Fruit fly (Drosophila melanogaster): ENCODE measurements around the gene Ca-beta.

Ca-beta gene

dm6 chr2L:11199068-11199467 is 4.3 kb downstream of the Ca-beta start (continued):
- TF ChIP-seq Hr78 (GFP tag; optimal IDR thresholded peaks at IDR 0.05) (no peak), mam (GFP tag; optimal IDR thresholded peaks at IDR 0.05) (no peak), tna (GFP tag; IDR thresholded peaks at IDR 0.05; ENCODE audit: partially characterized antibody) (no peak), Vsx1 (GFP tag; optimal IDR thresholded peaks at IDR 0.05) (peak; percentile 42), Xrp1 (GFP tag; IDR thresholded peaks at IDR 0.05) (peak; percentile 23; the same call in 1 of the 2 replicates), Bteb2 (GFP tag; optimal IDR thresholded peaks at IDR 0.05) (peak; percentile 51), CG30403 (GFP tag; optimal IDR thresholded peaks at IDR 0.05) (peak; percentile 65), CG9727 (GFP tag; optimal IDR thresholded peaks at IDR 0.05) (peak; percentile 29), HLHmδ (GFP tag; optimal IDR thresholded peaks at IDR 0.05) (no peak), br (optimal IDR thresholded peaks at IDR 0.05) (no peak), lov (optimal IDR thresholded peaks at IDR 0.05) (no peak), lov (GFP tag; IDR thresholded peaks at IDR 0.05) (no peak), dan (GFP tag; IDR thresholded peaks at IDR 0.05) (no peak), h (optimal IDR thresholded peaks at IDR 0.05) (no peak), Chrac-16 (GFP tag; optimal IDR thresholded peaks at IDR 0.05) (peak; percentile 46), CG2120 (GFP tag; optimal IDR thresholded peaks at IDR 0.05) (peak; percentile 88), pan (optimal IDR thresholded peaks at IDR 0.05) (no peak), pan (GFP tag; optimal IDR thresholded peaks at IDR 0.05 in 1 of 2, IDR thresholded peaks at IDR 0.05 in 1 of 2) (peak in 1 of 2 experiments; percentile 57), CG11560 (tag; IDR thresholded peaks at IDR 0.05) (no peak), exex (tag; optimal IDR thresholded peaks at IDR 0.05) (no peak), CG13296 (GFP tag; optimal IDR thresholded peaks at IDR 0.05) (peak; percentile 9), Blimp-1 (GFP tag; optimal IDR thresholded peaks at IDR 0.05) (no peak), CG7839 (tag; optimal IDR thresholded peaks at IDR 0.05) (peak; percentile 57), Ravus (GFP tag; IDR thresholded peaks at IDR 0.05) (no peak), her (GFP tag; optimal IDR thresholded peaks at IDR 0.05) (no peak), CG8765 (GFP tag; IDR thresholded peaks at IDR 0.05) (no peak; the same call in 1 of the 2 replicates), Trl (optimal IDR thresholded peaks at IDR 0.05) (no peak), Trl (GFP tag; optimal IDR thresholded peaks at IDR 0.05) (no peak), CG3838 (GFP tag; optimal IDR thresholded peaks at IDR 0.05) (no peak), CG14441 (GFP tag; IDR thresholded peaks at IDR 0.05) (peak; percentile 65), org-1 (GFP tag; optimal IDR thresholded peaks at IDR 0.05) (peak; percentile 46), CG14710 (tag; optimal IDR thresholded peaks at IDR 0.05) (no peak), Bgb (GFP tag; IDR thresholded peaks at IDR 0.05; ENCODE audit: partially characterized antibody) (no peak), vvl (GFP tag; IDR thresholded peaks at IDR 0.05) (peak; percentile 55), sisA (GFP tag; IDR thresholded peaks at IDR 0.05) (no peak), nerfin-1 (tag; optimal IDR thresholded peaks at IDR 0.05) (no peak), az2 (GFP tag; optimal IDR thresholded peaks at IDR 0.05) (peak; percentile 45)

- TF ChIP-seq CG1233 (GFP tag; optimal IDR thresholded peaks at IDR 0.05) (no peak), Awh (GFP tag; IDR thresholded peaks at IDR 0.05) (0 out of 2 replicates have a peak, but pooled peaks have one; percentile 32), bsh (GFP tag; optimal IDR thresholded peaks at IDR 0.05) (no peak), ara (GFP tag; IDR thresholded peaks at IDR 0.05) (no peak), CG10209 (GFP tag; optimal IDR thresholded peaks at IDR 0.05) (no peak), aop (GFP tag; IDR thresholded peaks at IDR 0.05) (no peak), Blimp-1 (GFP tag; optimal IDR thresholded peaks at IDR 0.05) (no peak), Eip74EF (GFP tag; optimal IDR thresholded peaks at IDR 0.05) (peak in 1 of 2 experiments; percentile 21), sqz (GFP tag; optimal IDR thresholded peaks at IDR 0.05) (no peak), Sry-δ (GFP tag; optimal IDR thresholded peaks at IDR 0.05) (no peak), gro (GFP tag; optimal IDR thresholded peaks at IDR 0.05) (no peak), chinmo (GFP tag; IDR thresholded peaks at IDR 0.05; ENCODE audit: partially characterized antibody) (0 out of 4 replicates have a peak, but pooled peaks have one; percentile 5), shn (GFP tag; optimal IDR thresholded peaks at IDR 0.05) (no peak)
Observed at dm6 chr2L:11196781-11197180, 6.6 kb downstream of the Ca-beta start.
